Fruit fly (Drosophila melanogaster) whole organism, adult: ENCODE measurements around the gene CG32262.

ENCODE experiments used
- CG12768 ChIP-seq: fragments of 200-800 bp; sonication (Bioruptor generic); optimal IDR thresholded peaks from 2 replicates; lab custom pipeline; 2017; ENCODE audit warnings: missing biosample characterization, missing genetic modification characterization, mild to moderate bottlenecking, moderate library complexity, missing genetic modification reagents
- Crg-1 ChIP-seq: fragments of 200-800 bp; sonication (Bioruptor generic); optimal IDR thresholded peaks from 2 replicates; lab custom pipeline; 2016; ENCODE audit warnings: missing biosample characterization, missing genetic modification characterization
- Mnt ChIP-seq: fragments of 200-800 bp; sonication (Bioruptor generic); optimal IDR thresholded peaks from 2 replicates; lab custom pipeline; 2016; ENCODE audit warnings: missing biosample characterization, mild to moderate bottlenecking, missing genetic modification characterization
- bab1 ChIP-seq: fragments of 200-800 bp; sonication (Bioruptor generic); optimal IDR thresholded peaks from 3 replicates; lab custom pipeline; 2019; ENCODE audit warnings: missing biosample characterization, mild to moderate bottlenecking, missing genetic modification characterization, moderate library complexity
- kay ChIP-seq: fragments of 200-800 bp; sonication (Bioruptor generic); peaks from one replicate; lab custom pipeline; 2016; ENCODE audit warnings: missing biosample characterization, missing genetic modification characterization, borderline replicate concordance
- ovo ChIP-seq: fragments of 200-800 bp; sonication (Bioruptor generic); optimal IDR thresholded peaks from 2 replicates; lab custom pipeline; 2016; ENCODE audit warnings: missing biosample characterization, missing genetic modification characterization

DNA sequence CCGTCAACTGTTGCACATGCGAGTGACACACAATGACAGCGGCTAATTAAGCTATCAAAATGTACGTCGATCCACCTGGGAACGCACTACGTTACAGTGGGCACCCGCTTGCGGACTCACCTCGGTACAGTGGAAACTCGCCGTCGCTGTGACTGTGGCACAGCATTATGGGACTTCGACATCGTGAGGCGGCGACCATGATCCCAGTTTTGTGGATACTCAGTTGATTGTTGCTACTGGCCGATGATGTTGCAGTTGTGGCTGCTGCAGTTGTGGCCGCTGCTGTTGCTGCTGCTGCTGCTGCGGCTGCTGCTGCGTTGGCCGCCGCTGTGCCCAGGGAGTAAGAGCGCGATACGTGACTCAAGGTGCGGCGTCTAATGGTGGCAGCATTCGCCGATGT, 10.2 kb downstream of the CG32262 start:
- TF ChIP-seq kay (GFP tag; lab: Kevin White, UChicago) (no peak), CG12768 (GFP tag; lab: Kevin White, UChicago) (no peak), ovo (no peak), Crg-1 (GFP tag; lab: Kevin White, UChicago) (no peak), bab1 (GFP tag; lab: Kevin White, UChicago) (no peak), Mnt (GFP tag; lab: Kevin White, UChicago) (no peak)
